Worm (Caenorhabditis elegans): Measurements from ENCODE around the gene dnj-10.

dnj-10 gene

DNA sequence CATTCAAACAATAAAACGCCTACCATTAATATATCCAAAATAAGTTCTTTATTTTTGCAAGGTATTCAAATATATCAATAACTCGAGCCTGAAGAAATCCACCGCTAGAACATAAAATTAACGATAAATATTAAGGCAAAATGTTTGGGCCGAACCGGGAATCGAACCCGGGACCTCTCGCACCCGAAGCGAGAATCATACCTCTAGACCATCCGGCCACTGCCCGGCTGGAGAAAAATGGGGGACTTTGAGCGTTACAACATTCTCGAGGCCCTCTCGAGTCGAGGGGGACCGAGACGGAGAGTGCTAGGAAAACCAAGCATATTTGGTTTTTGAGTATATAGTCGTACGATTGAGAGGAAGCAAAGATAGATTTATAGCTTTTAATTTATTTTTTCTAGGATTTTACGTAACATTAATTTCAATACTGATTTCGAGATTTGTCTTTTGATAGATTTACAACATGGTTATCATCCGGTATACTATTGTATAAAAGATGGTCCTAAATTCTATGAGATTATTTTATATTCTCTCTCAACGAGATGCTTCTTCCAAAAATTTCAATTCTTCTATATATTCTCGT, 19.4 kb downstream of the dnj-10 start, which contains the start of gene flp-23 (continued):
- TF ChIP-seq mcd-1 (GFP tag; IDR thresholded peaks at IDR 0.05): no peak
- peak; percentile 50 for TF ChIP-seq hmg-1.2 (GFP tag; IDR thresholded peaks at IDR 0.05)
- peak; percentile 72 for TF ChIP-seq nhr-90 (tag; optimal IDR thresholded peaks at IDR 0.05)
- peak; percentile 45; the same call in 1 of the 2 replicates for TF ChIP-seq pbrm-1 (GFP tag; IDR thresholded peaks at IDR 0.05)
- no peak for TF ChIP-seq somi-1 (GFP tag; optimal IDR thresholded peaks at IDR 0.05)
- TF ChIP-seq rcor-1 (GFP tag; IDR thresholded peaks at IDR 0.05): 0 out of 2 replicates have a peak, but pooled peaks have one; percentile 26
- TF ChIP-seq F49E8.2 (tag; optimal IDR thresholded peaks at IDR 0.05; ENCODE audit: insufficient read depth): peak; percentile 4
- no peak for TF ChIP-seq ZK185.1 (tag; optimal IDR thresholded peaks at IDR 0.05; ENCODE audit: poor library complexity, severe bottlenecking)
- TF ChIP-seq him-1 (tag; optimal IDR thresholded peaks at IDR 0.05): peak; percentile 79
- TF ChIP-seq B0261.1 (tag; optimal IDR thresholded peaks at IDR 0.05): peak; percentile 76

ce11 chrIII:8652112-8652694, 21.2 kb downstream of the dnj-10 start:
- TF ChIP-seq hmg-1.2 (GFP tag; IDR thresholded peaks at IDR 0.05) (no peak), ama-1 (optimal IDR thresholded peaks at IDR 0.05) (peak; percentile 86), ama-1 (GFP tag; optimal IDR thresholded peaks at IDR 0.05) (no peak), F22D6.2 (tag; optimal IDR thresholded peaks at IDR 0.05) (no peak), athp-1 (tag; optimal IDR thresholded peaks at IDR 0.05) (no peak), repo-1 (tag; optimal IDR thresholded peaks at IDR 0.05) (peak; percentile 64), Y56A3A.18 (GFP tag; IDR thresholded peaks at IDR 0.05) (0 out of 2 replicates have a peak, but pooled peaks have one; percentile 24)

ce11 chrIII:8652922-8653321, 22.0 kb downstream of the dnj-10 start:
- TF ChIP-seq repo-1 (tag; optimal IDR thresholded peaks at IDR 0.05) (peak; percentile 22), lin-40 (tag; optimal IDR thresholded peaks at IDR 0.05) (no peak), somi-1 (GFP tag; optimal IDR thresholded peaks at IDR 0.05) (no peak), egl-44 (GFP tag; IDR thresholded peaks at IDR 0.05) (peak; percentile 75), ekl-4 (GFP tag; IDR thresholded peaks at IDR 0.05) (no peak; the same call in 1 of the 2 replicates), mel-28 (tag; optimal IDR thresholded peaks at IDR 0.05; ENCODE audit: borderline replicate concordance) (peak; percentile 13), F37B4.10 (GFP tag; IDR thresholded peaks at IDR 0.05) (no peak), B0261.1 (tag; optimal IDR thresholded peaks at IDR 0.05) (peak; percentile 75), ZK185.1 (tag; optimal IDR thresholded peaks at IDR 0.05; ENCODE audit: poor library complexity, severe bottlenecking) (peak; percentile 4), ccch-3 (GFP tag; optimal IDR thresholded peaks at IDR 0.05) (no peak), snpc-4 (GFP tag; optimal IDR thresholded peaks at IDR 0.05) (no peak), snpc-4 (tag; optimal IDR thresholded peaks at IDR 0.05) (no peak), madf-8 (GFP tag; conservative IDR thresholded peaks at IDR 0.05) (no peak), chd-7 (tag; optimal IDR thresholded peaks at IDR 0.05) (peak; percentile 62), attf-6 (GFP tag; IDR thresholded peaks at IDR 0.05) (no peak), C17E4.6 (GFP tag; IDR thresholded peaks at IDR 0.05) (no peak), snpc-1.3 (tag; optimal IDR thresholded peaks at IDR 0.05; ENCODE audit: insufficient read depth) (peak; percentile 7), lin-54 (GFP tag; optimal IDR thresholded peaks at IDR 0.05) (peak; percentile 49), Y53G8AR.9 (GFP tag; conservative IDR thresholded peaks at IDR 0.05) (0 out of 2 replicates have a peak, but pooled peaks have one; percentile 20), lag-1 (GFP tag; IDR thresholded peaks at IDR 0.05) (no peak), dpff-1 (tag; optimal IDR thresholded peaks at IDR 0.05) (no peak), tbx-9 (tag; optimal IDR thresholded peaks at IDR 0.05; ENCODE audit: borderline replicate concordance) (no peak), hsf-1 (GFP tag; IDR thresholded peaks at IDR 0.05) (no peak), tlf-1 (GFP tag; optimal IDR thresholded peaks at IDR 0.05) (no peak), ceh-27 (GFP tag; optimal IDR thresholded peaks at IDR 0.05) (peak; percentile 42), ama-1 (optimal IDR thresholded peaks at IDR 0.05) (peak; percentile 19), ama-1 (GFP tag; optimal IDR thresholded peaks at IDR 0.05) (no peak), sdz-38 (tag; optimal IDR thresholded peaks at IDR 0.05) (no peak), K12H6.12 (tag; optimal IDR thresholded peaks at IDR 0.05) (no peak), nhr-90 (tag; optimal IDR thresholded peaks at IDR 0.05) (peak; percentile 43), cebp-2 (GFP tag; IDR thresholded peaks at IDR 0.05) (no peak), ceh-58 (GFP tag; IDR thresholded peaks at IDR 0.05) (no peak), aptf-2 (GFP tag; conservative IDR thresholded peaks at IDR 0.05) (no peak), unc-130 (GFP tag; optimal IDR thresholded peaks at IDR 0.05) (no peak)

Measured in whole organism, young adult.